Fruit fly (Drosophila melanogaster) whole organism, embryonic: ENCODE results near the gene Iyd.

ENCODE experiments used
- Blimp-1 ChIP-seq: fragments of 200-800 bp; sonication (Bioruptor generic); optimal IDR thresholded peaks from 3 replicates; lab custom pipeline; 2018; ENCODE audit warnings: missing biosample characterization, missing genetic modification characterization, mild to moderate bottlenecking, moderate library complexity, missing genetic modification reagents
- CG10321 ChIP-seq: fragments of 200-800 bp; sonication (Bioruptor generic); IDR thresholded peaks from 2 replicates; pipeline ENCODE4 v1.3.6; 2022; ENCODE audit warnings: missing biosample characterization, missing genetic modification characterization
- CG10979 ChIP-seq: fragments of 200-800 bp; sonication (Bioruptor generic); optimal IDR thresholded peaks from 2 replicates; lab custom pipeline; 2018; ENCODE audit warnings: missing biosample characterization, mild to moderate bottlenecking, missing genetic modification characterization, moderate library complexity
- CG13424 ChIP-seq: fragments of 200-800 bp; sonication (Bioruptor generic); optimal IDR thresholded peaks from 2 replicates; lab custom pipeline; 2019; ENCODE audit warnings: missing biosample characterization, mild to moderate bottlenecking, missing genetic modification characterization, moderate library complexity
- CG17361 ChIP-seq: fragments of 200-800 bp; sonication (Bioruptor generic); IDR thresholded peaks from 3 replicates; pipeline ENCODE4 v1.3.6; 2022; ENCODE audit warnings: missing biosample characterization, missing genetic modification characterization
- CG17385 ChIP-seq: fragments of 200-800 bp; sonication (Bioruptor generic); optimal IDR thresholded peaks from 3 replicates; lab custom pipeline; 2018; ENCODE audit warnings: missing biosample characterization, mild to moderate bottlenecking, missing genetic modification characterization
- CG1792 ChIP-seq: fragments of 200-800 bp; sonication (Bioruptor generic); optimal IDR thresholded peaks from 2 replicates; lab custom pipeline; 2016; ENCODE audit warnings: missing biosample characterization, missing genetic modification characterization
- CG18262 ChIP-seq: fragments of 200-800 bp; optimal IDR thresholded peaks from 3 replicates; lab custom pipeline; 2019; ENCODE audit warnings: missing biosample characterization, mild to moderate bottlenecking, missing genetic modification characterization, moderate library complexity
- CG1832 ChIP-seq: fragments of 200-800 bp; sonication (Bioruptor generic); optimal IDR thresholded peaks from 2 replicates; lab custom pipeline; 2017; ENCODE audit warnings: missing biosample characterization, mild to moderate bottlenecking, missing genetic modification characterization, inconsistent platforms
- CG18599 ChIP-seq: fragments of 200-800 bp; sonication (Bioruptor generic); optimal IDR thresholded peaks from 3 replicates; lab custom pipeline; 2017; ENCODE audit warnings: missing biosample characterization, missing genetic modification characterization, mild to moderate bottlenecking, moderate library complexity, missing genetic modification reagents
- CG2120 ChIP-seq: fragments of 200-800 bp; sonication (Bioruptor generic); optimal IDR thresholded peaks from 3 replicates; lab custom pipeline; 2016; ENCODE audit warnings: missing biosample characterization, missing genetic modification characterization
- CG3065 ChIP-seq: fragments of 200-800 bp; sonication (Bioruptor generic); optimal IDR thresholded peaks from 2 replicates; lab custom pipeline; 2016; ENCODE audit warnings: missing biosample characterization, missing genetic modification characterization
- CG31441 ChIP-seq: fragments of 200-800 bp; sonication (Bioruptor generic); IDR thresholded peaks from 2 replicates; pipeline ENCODE4 v1.3.6; 2022; ENCODE audit warnings: missing biosample characterization, missing genetic modification characterization
- CG4707 ChIP-seq: fragments of 200-800 bp; sonication (Bioruptor generic); optimal IDR thresholded peaks from 2 replicates; lab custom pipeline; 2018; ENCODE audit warnings: missing biosample characterization, mild to moderate bottlenecking, missing genetic modification characterization, moderate library complexity
- CG6791 ChIP-seq: fragments of 200-800 bp; sonication (Bioruptor generic); IDR thresholded peaks from 3 replicates; pipeline ENCODE4 v1.3.6; 2022; ENCODE audit warnings: missing biosample characterization, missing genetic modification characterization; ENCODE audit not compliant: partially characterized antibody
- CG7839 ChIP-seq: fragments of 200-800 bp; sonication (Bioruptor generic); optimal IDR thresholded peaks from 3 replicates; lab custom pipeline; 2018; ENCODE audit warnings: missing biosample characterization, mild to moderate bottlenecking, missing genetic modification characterization, moderate library complexity
- CG8478 ChIP-seq: fragments of >200 bp; optimal IDR thresholded peaks from 2 replicates; lab custom pipeline; 2018
- CoRest ChIP-seq: fragments of 200-800 bp; sonication (Bioruptor generic); optimal IDR thresholded peaks from 3 replicates; lab custom pipeline; 2018; ENCODE audit warnings: missing biosample characterization, mild to moderate bottlenecking, missing genetic modification characterization, moderate library complexity
- Doc2 ChIP-seq: fragments of 200-800 bp; sonication (Bioruptor generic); IDR thresholded peaks from 2 replicates; pipeline ENCODE4 v1.3.6; 2022; ENCODE audit warnings: missing biosample characterization, missing genetic modification characterization
- Eip74EF ChIP-seq, 2 experiments: fragments of 200-800 bp in 1 of 2; fragments of >200 bp in 1 of 2; sonication (Bioruptor generic) in 1 of 2; optimal IDR thresholded peaks; 2 replicates each; lab custom pipeline; 2017 to 2019; ENCODE audit warnings: missing biosample characterization in 2 of 2, missing genetic modification characterization in 2 of 2, mild to moderate bottlenecking in 1 of 2, moderate library complexity in 1 of 2
- Ets65A ChIP-seq: fragments of 200-800 bp; sonication (Bioruptor generic); peaks from one replicate; lab custom pipeline; 2016; ENCODE audit warnings: missing biosample characterization, missing genetic modification characterization
- HLH3B ChIP-seq: fragments of 200-800 bp; sonication (Bioruptor generic); IDR thresholded peaks from 2 replicates; pipeline ENCODE4 v1.3.6; 2022; ENCODE audit warnings: missing biosample characterization, missing genetic modification characterization
- Hand ChIP-seq: fragments of 200-800 bp; sonication (Bioruptor generic); optimal IDR thresholded peaks from 2 replicates; lab custom pipeline; 2017; ENCODE audit warnings: mild to moderate bottlenecking, missing biosample characterization, missing genetic modification reagents, missing genetic modification characterization
- Hr3 ChIP-seq: fragments of 200-800 bp; sonication (Bioruptor generic); optimal IDR thresholded peaks from 3 replicates; lab custom pipeline; 2016; ENCODE audit warnings: missing biosample characterization, missing genetic modification characterization
- Hr51 ChIP-seq, 2 experiments: fragments of 200-800 bp; sonication (Bioruptor generic); optimal IDR thresholded peaks; 2 replicates in 1 of 2; 3 replicates in 1 of 2; lab custom pipeline; 2016 to 2018; ENCODE audit warnings: missing biosample characterization in 2 of 2, missing genetic modification characterization in 2 of 2, mild to moderate bottlenecking in 1 of 2, moderate library complexity in 1 of 2
- NfI ChIP-seq: fragments of 200-800 bp; sonication (Bioruptor generic); optimal IDR thresholded peaks from 3 replicates; lab custom pipeline; 2018; ENCODE audit warnings: missing biosample characterization, mild to moderate bottlenecking, missing genetic modification characterization, moderate library complexity
- Oli ChIP-seq: fragments of 200-800 bp; sonication (Bioruptor generic); optimal IDR thresholded peaks from 2 replicates; lab custom pipeline; 2018; ENCODE audit warnings: missing biosample characterization, mild to moderate bottlenecking, missing genetic modification characterization, moderate library complexity
- Optix ChIP-seq: fragments of 200-800 bp; sonication (Bioruptor generic); IDR thresholded peaks from 3 replicates; pipeline ENCODE4 v1.3.6; 2022; ENCODE audit warnings: missing biosample characterization, missing genetic modification characterization
- PHDP ChIP-seq: fragments of 200-800 bp; sonication (Bioruptor generic); optimal IDR thresholded peaks from 3 replicates; lab custom pipeline; 2018; ENCODE audit warnings: missing biosample characterization, mild to moderate bottlenecking, missing genetic modification characterization, moderate library complexity
- Rfx ChIP-seq: fragments of 200-800 bp; sonication (Bioruptor generic); IDR thresholded peaks from 2 replicates; pipeline ENCODE4 v1.3.6; 2022; ENCODE audit warnings: missing biosample characterization, missing genetic modification characterization
- Sox102F ChIP-seq: fragments of 200-800 bp; sonication (Bioruptor generic); optimal IDR thresholded peaks from 2 replicates; lab custom pipeline; 2018; ENCODE audit warnings: missing biosample characterization, mild to moderate bottlenecking, missing genetic modification characterization, moderate library complexity
- Xbp1 ChIP-seq: fragments of 200-800 bp; sonication (Bioruptor generic); optimal IDR thresholded peaks from 3 replicates; lab custom pipeline; 2016; ENCODE audit warnings: missing biosample characterization, mild to moderate bottlenecking, missing genetic modification characterization
- chn ChIP-seq: fragments of 200-800 bp; sonication (Bioruptor generic); optimal IDR thresholded peaks from 2 replicates; lab custom pipeline; 2016; ENCODE audit warnings: missing biosample characterization, missing genetic modification characterization
- croc ChIP-seq: fragments of 200-800 bp; sonication (Bioruptor generic); conservative IDR thresholded peaks from 3 replicates; pipeline ENCODE4 v1.3.6; 2022; ENCODE audit warnings: missing biosample characterization, missing genetic modification characterization
- dmrt99B ChIP-seq: fragments of 200-800 bp; sonication (Bioruptor generic); optimal IDR thresholded peaks from 2 replicates; lab custom pipeline; 2018; ENCODE audit warnings: missing biosample characterization, mild to moderate bottlenecking, missing genetic modification characterization, moderate library complexity
- en ChIP-seq: fragments of 200-800 bp; sonication (Bioruptor generic); optimal IDR thresholded peaks from 2 replicates; lab custom pipeline; 2016; ENCODE audit warnings: missing biosample characterization, missing genetic modification characterization
- fd96Cb ChIP-seq: fragments of 200-800 bp; sonication (Bioruptor generic); optimal IDR thresholded peaks from 2 replicates; lab custom pipeline; 2018; ENCODE audit warnings: missing biosample characterization, mild to moderate bottlenecking, missing genetic modification characterization, moderate library complexity
- grau ChIP-seq: fragments of 200-800 bp; optimal IDR thresholded peaks from 3 replicates; lab custom pipeline; 2019; ENCODE audit warnings: missing biosample characterization, mild to moderate bottlenecking, missing genetic modification characterization, moderate library complexity
- gsb ChIP-seq: fragments of 200-800 bp; sonication (Bioruptor generic); IDR thresholded peaks from 2 replicates; pipeline ENCODE4 v1.3.6; 2022; ENCODE audit warnings: missing biosample characterization, missing genetic modification characterization
- lilli ChIP-seq: fragments of 200-800 bp; sonication (Bioruptor generic); optimal IDR thresholded peaks from 3 replicates; lab custom pipeline; 2016; ENCODE audit warnings: missing biosample characterization, missing genetic modification characterization
- lmd ChIP-seq: fragments of 200-800 bp; sonication (Bioruptor generic); IDR thresholded peaks from 2 replicates; pipeline ENCODE4 v1.3.6; 2022; ENCODE audit warnings: missing biosample characterization, missing genetic modification characterization
- luna ChIP-seq: fragments of 200-800 bp; sonication (Bioruptor generic); optimal IDR thresholded peaks from 2 replicates; lab custom pipeline; 2016; ENCODE audit warnings: missing biosample characterization, missing genetic modification characterization
- nmo ChIP-seq: fragments of 200-800 bp; sonication (Bioruptor generic); optimal IDR thresholded peaks from 2 replicates; lab custom pipeline; 2018; ENCODE audit warnings: missing biosample characterization, mild to moderate bottlenecking, missing genetic modification characterization, moderate library complexity
- phol ChIP-seq: fragments of 200-800 bp; sonication (Bioruptor generic); optimal IDR thresholded peaks from 3 replicates; lab custom pipeline; 2018; ENCODE audit warnings: missing biosample characterization, mild to moderate bottlenecking, missing genetic modification characterization, moderate library complexity
- trem ChIP-seq: fragments of 200-800 bp; optimal IDR thresholded peaks from 3 replicates; lab custom pipeline; 2019; ENCODE audit warnings: missing biosample characterization, mild to moderate bottlenecking, missing genetic modification characterization, moderate library complexity
- unpg ChIP-seq: fragments of 200-800 bp; sonication (Bioruptor generic); optimal IDR thresholded peaks from 3 replicates; lab custom pipeline; 2018; ENCODE audit warnings: missing biosample characterization, mild to moderate bottlenecking, missing genetic modification characterization, moderate library complexity

Gene Iyd

dm6 chr3L:11124439-11124838 lies 28.4 kb upstream of the Iyd start (continued):
- TF ChIP-seq Oli (tag; lab: Kevin White, UChicago) = peak; percentile 44
- peak; percentile 16 for TF ChIP-seq chn (GFP tag; lab: Kevin White, UChicago)
- TF ChIP-seq grau (tag; lab: Kevin White, UChicago) = peak; percentile 89
- peak; percentile 15 for TF ChIP-seq CG17385 (GFP tag; lab: Kevin White, UChicago)
- TF ChIP-seq CG6791 (GFP tag; lab: Robert Waterston, UW) = no peak
- TF ChIP-seq luna (GFP tag; lab: Kevin White, UChicago) = no peak
- TF ChIP-seq PHDP (tag; lab: Kevin White, UChicago) = peak; percentile 23
- TF ChIP-seq gsb = no peak
- peak; percentile 7 for TF ChIP-seq fd96Cb (tag; lab: Kevin White, UChicago)
- TF ChIP-seq Ets65A = peak; percentile 24
- TF ChIP-seq HLH3B (GFP tag; lab: Robert Waterston, UW) = 0 out of 2 replicates have a peak, but pooled peaks have one; percentile 21
- no peak for TF ChIP-seq CG1832
- TF ChIP-seq CG18262 = peak; percentile 34
- peak; percentile 32; the same call in 1 of the 2 replicates for TF ChIP-seq CG31441
- TF ChIP-seq CG10979 (tag; lab: Kevin White, UChicago) = peak; percentile 27
- no peak for TF ChIP-seq trem (tag; lab: Kevin White, UChicago)
- no peak for TF ChIP-seq Optix (GFP tag; lab: Robert Waterston, UW)
- TF ChIP-seq dmrt99B = peak; percentile 29
- TF ChIP-seq CG18599 = peak; percentile 1
- TF ChIP-seq unpg (GFP tag; lab: Kevin White, UChicago) = peak; percentile 30
- no peak for TF ChIP-seq croc (GFP tag; lab: Robert Waterston, UW)
- peak; percentile 17 for TF ChIP-seq CG7839
- TF ChIP-seq CG8478 (lab: Kevin White, UChicago) = no peak
- TF ChIP-seq CoRest = peak; percentile 13
- TF ChIP-seq CG17361 (GFP tag; lab: Robert Waterston, UW) = peak; percentile 34; the same call in 1 of the 3 replicates
- TF ChIP-seq CG10321 = no peak
- TF ChIP-seq lilli (GFP tag; lab: Kevin White, UChicago) = peak; percentile 37
- peak; percentile 16 for TF ChIP-seq Blimp-1 (GFP tag; lab: Kevin White, UChicago)
- TF ChIP-seq en (GFP tag; lab: Kevin White, UChicago) = no peak
- TF ChIP-seq CG1792 = no peak
- no peak for TF ChIP-seq Hr3 (GFP tag; lab: Kevin White, UChicago)
- no peak for TF ChIP-seq Doc2
- TF ChIP-seq NfI (GFP tag; lab: Kevin White, UChicago) = peak; percentile 23
- no peak for TF ChIP-seq CG3065 (GFP tag; lab: Kevin White, UChicago)
- no peak for TF ChIP-seq CG4707
- TF ChIP-seq Eip74EF (GFP tag; optimal IDR thresholded peaks at IDR 0.05; lab: Kevin White, UChicago) = peak in 1 of 2 experiments; percentile 20
- TF ChIP-seq lmd (GFP tag; lab: Robert Waterston, UW) = 0 out of 2 replicates have a peak, but pooled peaks have one; percentile 13
- TF ChIP-seq CG2120 (GFP tag; lab: Kevin White, UChicago) = peak; percentile 36
- peak; percentile 13 for TF ChIP-seq phol (tag; lab: Kevin White, UChicago)
- peak; percentile 23 for TF ChIP-seq CG13424 (tag; lab: Kevin White, UChicago)
- TF ChIP-seq Sox102F (GFP tag; lab: Kevin White, UChicago) = peak; percentile 6
- peak; percentile 14 for TF ChIP-seq nmo
- TF ChIP-seq Hand = no peak
- peak; percentile 1 for TF ChIP-seq Xbp1 (GFP tag; lab: Kevin White, UChicago)
- TF ChIP-seq Hr51 (GFP tag; optimal IDR thresholded peaks at IDR 0.05; lab: Kevin White, UChicago) = peak in 1 of 2 experiments; percentile 20
- TF ChIP-seq Rfx (GFP tag; lab: Robert Waterston, UW) = 0 out of 2 replicates have a peak, but pooled peaks have one; percentile 20
